Worm (Caenorhabditis elegans) whole organism, midembryonic: ENCODE measurements around the gene K02E11.7.

ENCODE experiments used
- T22C8.4 ChIP-seq: fragments of 200-800 bp; sonication (Bioruptor generic); IDR thresholded peaks from 2 replicates; pipeline ENCODE4 v1.3.6; 2022; ENCODE audit warnings: missing genetic modification characterization, missing compliant biosample characterization
- klf-2 ChIP-seq: fragments of 200-800 bp; sonication (Bioruptor generic); conservative IDR thresholded peaks from 2 replicates; pipeline ENCODE4 v1.3.6; 2022; ENCODE audit warnings: missing genetic modification reagents, missing genetic modification characterization, missing compliant biosample characterization
- med-1 ChIP-seq: sonication (generic microtip); optimal IDR thresholded peaks from 2 replicates; lab custom pipeline; 2017; ENCODE audit warnings: missing genetic modification characterization, mild to moderate bottlenecking, missing compliant biosample characterization, antibody characterized with exemption, missing genetic modification reagents; ENCODE audit not compliant: insufficient read depth
- tab-1 ChIP-seq: fragments of 200-800 bp; sonication (Bioruptor generic); IDR thresholded peaks from 2 replicates; pipeline ENCODE4 v1.3.6; 2022; ENCODE audit warnings: missing genetic modification characterization, missing compliant biosample characterization

DNA sequence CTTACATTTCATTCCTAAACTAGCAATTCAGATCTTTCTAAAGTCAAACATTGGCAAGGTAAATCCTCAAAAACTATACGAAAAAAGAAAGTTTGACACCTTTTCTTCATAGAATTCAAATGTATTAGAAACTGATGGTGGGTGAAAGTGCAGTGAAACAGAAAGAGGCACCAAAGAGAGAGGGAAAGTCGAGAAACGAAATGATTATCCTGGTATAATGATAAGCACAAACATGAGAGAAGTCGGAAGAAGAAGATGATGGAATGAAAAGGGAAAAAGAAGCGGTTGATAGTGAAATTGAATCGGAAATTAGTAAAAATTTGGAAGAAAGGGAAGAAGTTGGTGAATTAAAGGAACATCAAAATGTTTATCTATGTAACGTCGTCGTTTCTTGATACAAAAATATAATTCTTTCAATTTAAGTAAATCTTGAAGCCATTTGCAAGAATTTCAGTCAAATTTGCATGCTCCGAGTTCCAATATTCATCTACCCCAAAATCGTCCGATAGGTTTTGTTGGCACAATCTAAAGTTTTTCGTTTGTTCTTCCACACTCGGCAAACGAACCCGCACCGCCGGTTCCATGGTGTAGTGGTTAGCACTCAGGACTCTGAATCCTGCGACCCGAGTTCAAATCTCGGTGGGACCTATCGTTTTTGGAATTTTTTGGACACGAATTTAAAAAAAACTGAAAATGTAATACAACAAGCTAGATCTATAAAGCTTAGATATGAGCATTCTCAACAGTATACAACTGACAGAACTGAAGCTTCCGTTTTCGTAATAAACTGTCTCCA lies 23.1 kb downstream of the K02E11.7 start:
- no peak for TF ChIP-seq T22C8.4 (GFP tag; lab: Robert Waterston, UW)
- TF ChIP-seq tab-1 (GFP tag; lab: Robert Waterston, UW) = no peak
- TF ChIP-seq med-1 (GFP tag; lab: Kevin White, UChicago) = no peak
- TF ChIP-seq klf-2 = no peak
